Fruit fly (Drosophila melanogaster): ENCODE data around the gene mthl10.

The mthl10 gene

dm6 chr3L:377222-378071 is 34.7 kb upstream of the mthl10 start (continued):
- TF ChIP-seq Awh (GFP tag; IDR thresholded peaks at IDR 0.05) = peak; percentile 67
- TF ChIP-seq aop (GFP tag; IDR thresholded peaks at IDR 0.05) = no peak
- peak; percentile 73; the same call in 2 of the 3 replicates for TF ChIP-seq row (GFP tag; IDR thresholded peaks at IDR 0.05)
- peak; percentile 9 for TF ChIP-seq bab2 (GFP tag; optimal IDR thresholded peaks at IDR 0.05)
- peak; percentile 25 for TF ChIP-seq ems (GFP tag; optimal IDR thresholded peaks at IDR 0.05)
- TF ChIP-seq CG6175 (GFP tag; IDR thresholded peaks at IDR 0.05) = 0 out of 3 replicates have a peak, but pooled peaks have one; percentile 39
- TF ChIP-seq gsb-n (tag; optimal IDR thresholded peaks at IDR 0.05) = peak; percentile 86
- TF ChIP-seq Adf1 (GFP tag; IDR thresholded peaks at IDR 0.05) = peak; percentile 6; the same call in 1 of the 2 replicates
- no peak for TF ChIP-seq tll (GFP tag; optimal IDR thresholded peaks at IDR 0.05)
- TF ChIP-seq en (GFP tag; optimal IDR thresholded peaks at IDR 0.05) = no peak
- TF ChIP-seq H2.0 (GFP tag; IDR thresholded peaks at IDR 0.05) = peak; percentile 53
- no peak for TF ChIP-seq sima (GFP tag; optimal IDR thresholded peaks at IDR 0.05)
- peak; percentile 33 for TF ChIP-seq kay (GFP tag; optimal IDR thresholded peaks at IDR 0.05)
- peak; percentile 87 for TF ChIP-seq tap (tag; optimal IDR thresholded peaks at IDR 0.05)
- peak; percentile 93 for TF ChIP-seq CG17829 (tag; optimal IDR thresholded peaks at IDR 0.05)
- peak; percentile 88 for TF ChIP-seq fd3F (GFP tag; optimal IDR thresholded peaks at IDR 0.05)
- peak in 1 of 2 experiments; percentile 40 for TF ChIP-seq crp (GFP tag; optimal IDR thresholded peaks at IDR 0.05)
- peak; percentile 73 for TF ChIP-seq CG10654 (GFP tag; optimal IDR thresholded peaks at IDR 0.05)
- TF ChIP-seq Ptx1 (GFP tag; IDR thresholded peaks at IDR 0.05) = peak; percentile 66
- TF ChIP-seq Sry-β (GFP tag; optimal IDR thresholded peaks at IDR 0.05) = peak; percentile 35
- peak; percentile 89 for TF ChIP-seq B-H2 (GFP tag; optimal IDR thresholded peaks at IDR 0.05)
- peak; percentile 95 for TF ChIP-seq CG8924 (tag; optimal IDR thresholded peaks at IDR 0.05)
- no peak for TF ChIP-seq z (GFP tag; IDR thresholded peaks at IDR 0.05)
- TF ChIP-seq GATAe (GFP tag; conservative IDR thresholded peaks at IDR 0.05) = no peak
- no peak for TF ChIP-seq CHES-1-like (GFP tag; optimal IDR thresholded peaks at IDR 0.05)
- TF ChIP-seq zen (tag; optimal IDR thresholded peaks at IDR 0.05) = peak; percentile 65
- TF ChIP-seq CG11723 (GFP tag; optimal IDR thresholded peaks at IDR 0.05) = peak; percentile 87
- TF ChIP-seq grn (GFP tag; optimal IDR thresholded peaks at IDR 0.05) = no peak
- TF ChIP-seq lmd (GFP tag; IDR thresholded peaks at IDR 0.05) = peak; percentile 77
- peak; percentile 64; the same call in 1 of the 2 replicates for TF ChIP-seq sim (GFP tag; IDR thresholded peaks at IDR 0.05)
- peak; percentile 38; the same call in 1 of the 3 replicates for TF ChIP-seq Mrtf (GFP tag; IDR thresholded peaks at IDR 0.05)
- no peak for TF ChIP-seq eve (GFP tag; optimal IDR thresholded peaks at IDR 0.05)
- TF ChIP-seq CG11696 (GFP tag; IDR thresholded peaks at IDR 0.05) = peak; percentile 50; the same call in 1 of the 2 replicates
- peak; percentile 94 for TF ChIP-seq CG14710 (tag; optimal IDR thresholded peaks at IDR 0.05)
- TF ChIP-seq Ravus (GFP tag; IDR thresholded peaks at IDR 0.05) = peak; percentile 25
- no peak for TF ChIP-seq cg (GFP tag; optimal IDR thresholded peaks at IDR 0.05)
- TF ChIP-seq CG6683 (GFP tag; optimal IDR thresholded peaks at IDR 0.05) = peak; percentile 92
- TF ChIP-seq Ssrp (tag; optimal IDR thresholded peaks at IDR 0.05) = peak; percentile 91
- TF ChIP-seq ftz-f1 (GFP tag; optimal IDR thresholded peaks at IDR 0.05) = no peak
- no peak for TF ChIP-seq gfzf (GFP tag; optimal IDR thresholded peaks at IDR 0.05)
- peak; percentile 74 for TF ChIP-seq exex (tag; optimal IDR thresholded peaks at IDR 0.05)
- TF ChIP-seq Sin3A (optimal IDR thresholded peaks at IDR 0.05) = no peak
- peak; percentile 86 for TF ChIP-seq Spps (tag; optimal IDR thresholded peaks at IDR 0.05)
- peak; percentile 82 for TF ChIP-seq Xbp1 (GFP tag; optimal IDR thresholded peaks at IDR 0.05)
- peak; percentile 79 for TF ChIP-seq ind (GFP tag; optimal IDR thresholded peaks at IDR 0.05)
- TF ChIP-seq gro (GFP tag; optimal IDR thresholded peaks at IDR 0.05) = no peak
- peak; percentile 11; the same call in 1 of the 2 replicates for TF ChIP-seq gsb (GFP tag; IDR thresholded peaks at IDR 0.05)
- 0 out of 2 replicates have a peak, but pooled peaks have one; percentile 15 for TF ChIP-seq CG6272 (GFP tag; IDR thresholded peaks at IDR 0.05)
- peak; percentile 41 for TF ChIP-seq HLHmδ (GFP tag; optimal IDR thresholded peaks at IDR 0.05)
